Worm (Caenorhabditis elegans): ENCODE measurements around the gene tsp-12.

- TF ChIP-seq F13H6.1 (tag; optimal IDR thresholded peaks at IDR 0.05) (no peak), T23F11.4 (GFP tag; optimal IDR thresholded peaks at IDR 0.05) (no peak), nfya-1 (tag; optimal IDR thresholded peaks at IDR 0.05) (no peak), dmd-4 (tag; optimal IDR thresholded peaks at IDR 0.05; ENCODE audit: borderline replicate concordance) (no peak)
Observed at ce11 chrIV:10170808-10171207, 20.4 kb upstream of the tsp-12 start.

All from whole organism, late embryonic.